Worm (Caenorhabditis elegans) whole organism, mixed stage, embryonic: ENCODE data around the gene srt-34.

Experiments
- ham-2 ChIP-seq: fragments of 200-800 bp; sonication (Bioruptor generic); optimal IDR thresholded peaks from 2 replicates; lab custom pipeline; 2018; ENCODE audit warnings: mild to moderate bottlenecking, missing genetic modification characterization, missing compliant biosample characterization
- lsy-2 ChIP-seq: fragments of 150-350 bp; optimal IDR thresholded peaks from 2 replicates; lab custom pipeline; 2014; ENCODE audit warnings: missing biosample characterization, missing genetic modification characterization

ce11 chrV:2845771-2846170 is 27.8 kb upstream of the srt-34 start, which contains the start of gene srj-44:
- no peak for TF ChIP-seq lsy-2 (tag; lab: Kevin White, UChicago)
- TF ChIP-seq ham-2 (GFP tag; lab: Kevin White, UChicago), result no peak
